Fruit fly (Drosophila melanogaster): ENCODE results near the gene srp.

srp gene

DNA sequence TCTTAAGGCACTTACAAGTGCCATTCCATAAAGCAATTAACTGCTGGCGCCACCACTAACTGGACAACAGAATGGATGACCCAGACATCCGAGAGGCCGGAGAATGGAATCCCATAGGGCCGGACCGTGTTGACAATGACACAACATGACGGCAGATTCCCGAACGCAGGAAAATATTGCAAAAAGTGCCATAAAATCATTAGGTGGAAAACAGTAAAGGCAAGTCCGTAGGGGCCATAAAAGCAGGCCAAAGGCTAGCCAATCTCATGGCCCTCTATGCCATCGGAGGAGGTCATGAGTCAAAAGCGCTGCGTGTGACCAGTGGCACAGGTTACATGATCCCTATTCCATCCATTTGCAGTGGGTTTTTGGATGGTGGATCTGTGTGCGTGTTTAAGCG is 42.7 kb downstream of the srp start:
- TF ChIP-seq psq (optimal IDR thresholded peaks at IDR 0.05) (no peak), insv (optimal IDR thresholded peaks at IDR 0.05) (no peak), ttk (optimal IDR thresholded peaks at IDR 0.05) (no peak), h (optimal IDR thresholded peaks at IDR 0.05) (no peak), Myc (optimal IDR thresholded peaks at IDR 0.05) (no peak), Sin3A (optimal IDR thresholded peaks at IDR 0.05) (no peak)

DNA sequence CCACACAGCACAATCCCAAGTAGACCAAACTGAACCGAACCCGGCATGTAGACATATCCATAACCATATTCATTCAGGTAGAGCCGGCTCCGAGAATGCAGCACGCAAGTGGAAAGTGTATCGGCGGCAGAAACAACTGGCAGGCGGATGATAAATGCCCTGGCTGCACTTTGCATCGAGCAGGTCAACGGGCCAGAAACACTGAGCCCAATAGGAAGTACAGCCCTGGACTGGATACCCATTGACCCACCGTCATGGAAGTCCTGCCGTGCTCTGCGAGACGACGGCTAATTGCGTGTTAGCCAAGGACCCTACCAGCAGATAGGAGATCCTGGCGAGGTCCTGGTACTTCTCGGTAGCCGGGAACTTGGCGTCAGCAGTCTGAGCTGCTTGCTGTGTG is 43.6 kb downstream of the srp start:
- TF ChIP-seq Sin3A (optimal IDR thresholded peaks at IDR 0.05) (no peak), Myc (optimal IDR thresholded peaks at IDR 0.05) (no peak), insv (optimal IDR thresholded peaks at IDR 0.05) (no peak), psq (optimal IDR thresholded peaks at IDR 0.05) (no peak), h (optimal IDR thresholded peaks at IDR 0.05) (no peak), ttk (optimal IDR thresholded peaks at IDR 0.05) (no peak)

DNA sequence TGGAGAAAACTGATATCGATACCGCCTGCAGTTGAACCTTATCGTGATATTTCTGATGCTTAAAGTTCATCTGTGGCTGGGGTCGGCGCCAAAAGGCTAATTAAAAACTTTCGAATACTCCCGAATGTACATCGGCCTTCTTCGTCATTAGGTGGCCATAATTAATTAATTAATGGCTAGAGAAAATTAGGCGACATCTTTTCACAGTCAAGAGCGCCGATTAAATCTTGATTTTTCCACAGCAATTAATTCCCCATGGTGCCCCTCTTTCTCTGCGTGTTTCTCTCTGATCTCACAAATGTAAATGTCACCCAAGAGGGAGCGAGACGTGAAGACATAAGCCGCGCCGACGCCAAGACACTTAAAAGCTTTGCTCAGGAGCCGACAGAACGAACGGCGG is 44.5 kb downstream of the srp start:
- TF ChIP-seq psq (optimal IDR thresholded peaks at IDR 0.05) (no peak), insv (optimal IDR thresholded peaks at IDR 0.05) (no peak), h (optimal IDR thresholded peaks at IDR 0.05) (no peak), ttk (optimal IDR thresholded peaks at IDR 0.05) (no peak), Myc (optimal IDR thresholded peaks at IDR 0.05) (no peak), Sin3A (optimal IDR thresholded peaks at IDR 0.05) (no peak)

DNA sequence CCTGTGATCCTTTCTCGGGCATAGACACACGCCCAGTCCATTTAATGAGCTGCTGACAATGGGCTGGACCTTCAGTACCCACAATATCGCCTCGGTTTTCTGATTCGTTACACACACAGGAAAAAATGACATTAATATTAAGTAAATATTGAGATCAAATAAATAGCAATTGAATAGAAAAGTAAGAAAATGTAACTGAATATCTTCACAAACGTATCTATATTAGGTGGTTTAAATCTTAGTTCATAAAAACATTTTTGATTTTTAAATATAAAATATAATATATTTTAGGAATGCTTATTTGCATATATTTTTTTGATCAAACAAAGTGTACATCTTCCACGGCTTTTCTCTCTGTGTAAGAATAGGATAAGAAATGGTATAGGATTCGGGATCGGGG is 47.8 kb downstream of the srp start:
- TF ChIP-seq insv (optimal IDR thresholded peaks at IDR 0.05) (no peak), h (optimal IDR thresholded peaks at IDR 0.05) (no peak), ttk (optimal IDR thresholded peaks at IDR 0.05) (no peak), Sin3A (optimal IDR thresholded peaks at IDR 0.05) (no peak), psq (optimal IDR thresholded peaks at IDR 0.05) (no peak), Myc (optimal IDR thresholded peaks at IDR 0.05) (no peak)

DNA sequence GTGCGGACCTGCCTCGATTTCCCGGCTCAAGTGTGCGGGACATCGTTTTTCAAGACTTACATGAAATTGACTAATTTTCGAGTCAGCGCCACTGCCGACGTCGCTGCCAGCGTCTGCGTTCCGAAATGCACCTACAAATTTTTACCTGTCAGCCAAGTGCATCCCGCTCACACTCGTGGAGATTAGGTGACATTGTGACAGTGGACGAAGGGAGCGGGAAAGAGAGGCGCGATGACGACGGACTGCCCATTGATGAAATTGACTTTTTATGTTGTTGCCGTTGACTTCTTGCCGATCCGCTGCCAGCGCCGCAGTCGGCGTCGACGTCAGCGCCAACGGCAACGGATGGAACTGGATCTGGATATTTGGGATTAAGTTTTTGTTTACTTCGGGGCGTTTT is 48.2 kb downstream of the srp start:
- TF ChIP-seq h (optimal IDR thresholded peaks at IDR 0.05) = no peak
- TF ChIP-seq Sin3A (optimal IDR thresholded peaks at IDR 0.05) = no peak
- no peak for TF ChIP-seq ttk (optimal IDR thresholded peaks at IDR 0.05)
- TF ChIP-seq Myc (optimal IDR thresholded peaks at IDR 0.05) = no peak
- TF ChIP-seq insv (optimal IDR thresholded peaks at IDR 0.05) = no peak
- TF ChIP-seq psq (optimal IDR thresholded peaks at IDR 0.05) = no peak

DNA sequence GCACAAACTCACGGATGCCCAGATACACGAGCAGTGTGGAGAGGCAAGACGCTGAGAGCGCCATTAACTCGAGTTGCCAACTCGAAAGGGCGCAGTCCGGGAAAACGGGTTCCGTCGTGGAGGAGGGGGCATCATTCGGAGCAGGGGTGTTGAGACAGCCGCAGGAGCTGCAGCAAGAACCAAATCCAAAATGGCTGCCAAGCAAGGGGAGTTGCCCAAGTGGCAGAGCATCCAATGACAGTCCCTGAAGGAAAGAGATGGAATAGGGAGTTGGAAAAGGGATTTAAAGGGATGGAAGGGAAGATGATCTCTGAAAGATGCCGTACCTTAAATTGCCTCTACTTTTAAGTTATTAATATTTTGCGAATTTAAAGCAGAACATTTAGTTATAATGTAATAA is 52.1 kb downstream of the srp start:
- TF ChIP-seq Myc (optimal IDR thresholded peaks at IDR 0.05) (no peak), h (optimal IDR thresholded peaks at IDR 0.05) (no peak), ttk (optimal IDR thresholded peaks at IDR 0.05) (no peak), Sin3A (optimal IDR thresholded peaks at IDR 0.05) (no peak), psq (optimal IDR thresholded peaks at IDR 0.05) (no peak), insv (optimal IDR thresholded peaks at IDR 0.05) (no peak)

DNA sequence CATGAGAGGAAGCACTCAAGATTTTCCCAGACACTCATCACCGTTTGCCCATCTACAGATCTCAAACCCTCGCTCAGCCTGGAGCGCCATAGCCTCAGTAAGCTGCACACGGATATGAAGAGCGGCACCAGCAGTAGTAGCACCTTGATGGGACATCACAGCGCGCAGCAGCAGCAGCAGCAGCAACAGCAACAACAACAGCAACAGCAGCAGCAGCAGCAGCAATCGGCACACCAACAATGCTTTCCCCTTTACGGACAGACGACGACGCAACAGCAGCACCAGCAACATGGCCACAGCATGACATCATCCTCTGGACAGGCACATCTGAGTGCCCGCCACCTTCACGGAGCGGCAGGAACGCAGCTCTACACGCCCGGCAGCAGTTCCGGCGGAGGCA is 53.6 kb downstream of the srp start:
- no peak for TF ChIP-seq Myc (optimal IDR thresholded peaks at IDR 0.05)
- TF ChIP-seq psq (optimal IDR thresholded peaks at IDR 0.05) = no peak
- no peak for TF ChIP-seq insv (optimal IDR thresholded peaks at IDR 0.05)
- TF ChIP-seq Sin3A (optimal IDR thresholded peaks at IDR 0.05) = no peak
- TF ChIP-seq ttk (optimal IDR thresholded peaks at IDR 0.05) = no peak
- no peak for TF ChIP-seq h (optimal IDR thresholded peaks at IDR 0.05)

DNA sequence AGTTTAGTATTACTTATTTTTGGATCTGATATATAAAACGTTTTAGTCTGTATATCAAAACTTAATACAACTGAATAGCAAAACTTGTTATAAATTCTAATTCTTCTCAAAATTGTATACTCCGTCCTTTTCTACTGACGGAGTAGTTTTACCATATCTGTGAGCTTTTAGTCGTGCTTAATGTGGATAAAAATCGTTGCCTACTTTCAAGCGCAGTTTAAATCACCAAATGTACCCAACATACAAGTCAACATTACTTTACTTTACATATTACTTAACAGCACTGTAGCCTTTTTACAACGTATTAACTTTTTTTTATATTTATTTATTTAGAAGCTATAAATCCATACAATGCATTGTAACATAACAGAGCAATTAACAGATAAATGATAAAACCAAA is 55.0 kb downstream of the srp start:
- TF ChIP-seq Myc (optimal IDR thresholded peaks at IDR 0.05) (no peak), ttk (optimal IDR thresholded peaks at IDR 0.05) (no peak), h (optimal IDR thresholded peaks at IDR 0.05) (no peak), Sin3A (optimal IDR thresholded peaks at IDR 0.05) (no peak), insv (optimal IDR thresholded peaks at IDR 0.05) (no peak), psq (optimal IDR thresholded peaks at IDR 0.05) (no peak)

DNA sequence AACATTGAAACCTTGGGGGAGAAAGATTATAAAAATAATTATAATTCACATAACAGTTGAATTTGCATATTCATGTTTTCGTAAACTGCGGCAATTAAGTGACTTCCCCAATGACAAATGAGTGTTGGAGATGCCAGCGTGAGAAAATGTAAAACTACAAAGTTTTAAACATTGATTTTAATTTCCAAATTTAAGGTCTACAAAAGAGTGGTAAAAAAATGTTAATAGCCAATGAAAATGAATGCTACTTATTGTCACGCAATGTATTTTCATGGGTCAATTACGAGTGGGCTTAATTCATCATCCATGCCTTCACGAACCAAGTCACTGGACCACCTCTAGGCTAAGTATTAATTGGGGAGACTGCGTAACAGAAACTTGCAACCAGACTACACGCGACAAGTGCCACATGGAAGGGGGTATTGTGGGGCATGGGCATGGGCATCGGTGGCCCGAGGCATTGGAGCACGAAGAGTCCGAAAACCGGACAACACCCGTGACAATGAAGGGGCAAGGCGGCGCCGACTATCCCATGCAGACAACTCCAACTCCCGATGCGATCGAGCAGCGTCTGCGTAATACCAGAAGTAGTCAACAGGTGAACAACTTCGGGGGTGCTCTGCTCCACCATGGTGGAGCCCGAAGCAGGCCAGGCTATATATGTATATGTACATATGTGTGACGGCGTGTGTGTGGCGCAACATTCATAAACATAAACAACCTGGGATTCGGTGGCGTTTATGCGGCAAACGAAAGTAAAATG is 56.4 kb downstream of the srp start:
- TF ChIP-seq ttk (optimal IDR thresholded peaks at IDR 0.05) (no peak), h (optimal IDR thresholded peaks at IDR 0.05) (no peak), Sin3A (optimal IDR thresholded peaks at IDR 0.05) (no peak), Myc (optimal IDR thresholded peaks at IDR 0.05) (no peak), insv (optimal IDR thresholded peaks at IDR 0.05) (no peak), psq (optimal IDR thresholded peaks at IDR 0.05) (no peak)

DNA sequence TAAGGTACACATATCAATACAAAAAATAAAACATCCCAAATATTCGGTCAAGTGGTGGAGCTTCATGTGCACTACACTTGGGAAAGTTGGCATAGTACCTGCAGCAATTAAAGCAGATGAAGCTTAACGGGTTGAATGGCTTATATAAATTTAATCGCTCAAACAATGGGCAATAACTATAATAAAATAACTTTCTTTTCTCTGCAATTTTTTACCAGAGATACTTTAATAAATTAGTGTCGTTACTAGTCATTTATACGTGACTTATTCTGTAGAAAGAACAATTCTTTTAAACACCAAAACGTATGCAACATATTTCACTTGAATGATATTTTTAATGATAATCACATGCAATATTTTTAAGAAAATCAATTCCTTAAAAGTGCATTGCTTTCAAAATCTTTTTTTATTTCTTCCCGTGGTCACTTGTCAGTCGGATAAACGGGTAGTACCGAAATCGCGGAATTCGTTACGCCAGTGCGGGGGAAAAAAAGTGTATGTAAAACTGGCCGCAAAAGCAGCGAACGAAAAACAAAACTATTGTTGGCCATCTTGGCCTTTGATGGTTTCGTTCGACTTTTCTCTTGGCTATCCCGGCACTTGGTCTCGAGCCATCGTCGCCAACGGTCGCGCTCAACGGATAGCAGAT is 57.1 kb downstream of the srp start, which contains the start of gene Jhbp4:
Gene Jhbp4 (plus strand): TSS at position 599 of the 649 bp plus-strand sequence.
- TF ChIP-seq Sin3A (optimal IDR thresholded peaks at IDR 0.05) (no peak), Myc (optimal IDR thresholded peaks at IDR 0.05) (no peak), ttk (optimal IDR thresholded peaks at IDR 0.05) (no peak), h (optimal IDR thresholded peaks at IDR 0.05) (no peak)

DNA sequence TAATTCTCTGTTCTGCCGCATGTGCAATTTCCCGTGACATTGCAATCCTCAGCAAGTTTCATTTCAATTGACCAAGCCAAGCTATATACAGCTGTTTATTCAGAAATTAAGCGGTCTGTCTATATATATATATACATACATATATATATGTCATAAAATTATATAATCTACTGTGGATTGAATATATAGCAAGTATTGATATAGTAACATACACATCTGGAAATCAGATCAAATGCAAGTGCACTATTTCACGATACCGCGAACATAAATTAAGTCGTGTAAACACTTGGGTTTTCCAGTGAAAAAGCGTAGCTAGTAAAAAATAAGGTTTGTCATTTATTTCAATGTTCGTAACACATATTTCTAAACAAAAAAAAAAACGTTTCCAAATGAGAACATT is 60.1 kb downstream of the srp start, which contains the start of gene Jhbp5:
Gene Jhbp5 (minus strand): TSS at position 101 of the 400 bp plus-strand sequence.
- TF ChIP-seq insv (optimal IDR thresholded peaks at IDR 0.05) (no peak), psq (optimal IDR thresholded peaks at IDR 0.05) (no peak), Sin3A (optimal IDR thresholded peaks at IDR 0.05) (no peak), h (optimal IDR thresholded peaks at IDR 0.05) (no peak)

DNA sequence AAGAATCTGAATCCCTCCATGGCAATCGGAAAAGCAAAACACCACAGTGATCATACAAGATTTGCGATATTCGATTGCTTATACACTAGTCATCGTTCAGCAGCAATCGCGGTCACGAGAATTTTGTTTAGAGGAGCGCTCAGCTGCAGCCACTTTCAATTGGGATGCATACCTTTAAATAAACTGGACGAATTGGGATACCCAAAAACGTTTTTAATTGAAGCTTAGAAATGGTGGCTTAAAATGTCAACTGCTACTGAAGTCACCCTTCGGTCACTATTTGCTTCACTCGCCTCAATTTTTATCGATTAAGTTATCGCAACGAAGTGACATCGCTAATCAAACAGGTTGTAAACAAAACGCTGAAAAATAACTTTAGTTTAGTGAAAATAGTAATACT is 63.4 kb downstream of the srp start, which contains the start of the genes IKKbeta and CG5013:
Gene IKKbeta (minus strand): TSS at position 53 of the 400 bp plus-strand sequence.
Gene CG5013 (plus strand): TSS at position 302 of the 400 bp plus-strand sequence.
- TF ChIP-seq h (optimal IDR thresholded peaks at IDR 0.05) = no peak
- TF ChIP-seq insv (optimal IDR thresholded peaks at IDR 0.05) = no peak
- TF ChIP-seq Myc (optimal IDR thresholded peaks at IDR 0.05) = no peak

All from Kc167 (cell line).